Comparison of ENCODE assay signal across 3 fruit fly cellular contexts in genomic region chr3R:14886011-14886534, dm6.
TF ChIP-seq lines count a peak whose summit lies in the region.

Rrp6 (minus strand) TSS chr3R:14886246.
CG33331 (plus strand) TSS chr3R:14886456.
CG33332 (plus strand) TSS chr3R:14886456.

TF ChIP-seq in whole organism, adult, 20 proteins besides CTCF, POLR2A, EP300 and RAD21 (continued from another document):
- peak; percentile 26 for TF ChIP-seq cic (GFP tag; optimal IDR thresholded peaks at IDR 0.05; lab: Kevin White, UChicago)
- peak; percentile 84 for TF ChIP-seq CG14711 (tag; optimal IDR thresholded peaks at IDR 0.05; lab: Kevin White, UChicago)

TF ChIP-seq in whole organism, embryonic, 481 proteins besides CTCF, POLR2A, EP300 and RAD21 (continued from another document and continues in another):
- TF ChIP-seq zfh1 (GFP tag; IDR thresholded peaks at IDR 0.05; lab: Robert Waterston, UW) (peak; percentile 47; the same call in 1 of the 3 replicates), cato (GFP tag; optimal IDR thresholded peaks at IDR 0.05; lab: Kevin White, UChicago; ENCODE audit: borderline replicate concordance) (peak; percentile 54), emc (GFP tag; optimal IDR thresholded peaks at IDR 0.05; lab: Kevin White, UChicago) (no peak), Awh (GFP tag; IDR thresholded peaks at IDR 0.05; lab: Robert Waterston, UW) (no peak), CG6813 (GFP tag; optimal IDR thresholded peaks at IDR 0.05; lab: Kevin White, UChicago) (no peak), Dll (GFP tag; IDR thresholded peaks at IDR 0.05; lab: Robert Waterston, UW; ENCODE audit: partially characterized antibody) (0 out of 4 replicates have a peak, but pooled peaks have one; percentile 56), wdn (GFP tag; IDR thresholded peaks at IDR 0.05; lab: Robert Waterston, UW) (no peak), mld (GFP tag; IDR thresholded peaks at IDR 0.05; lab: Robert Waterston, UW; ENCODE audit: partially characterized antibody) (no peak), HLH4C (GFP tag; IDR thresholded peaks at IDR 0.05; lab: Robert Waterston, UW; ENCODE audit: partially characterized antibody) (peak; percentile 31; the same call in 2 of the 3 replicates), zfh2 (GFP tag; optimal IDR thresholded peaks at IDR 0.05; lab: Kevin White, UChicago) (peak; percentile 76), CG4617 (GFP tag; optimal IDR thresholded peaks at IDR 0.05; lab: Kevin White, UChicago; ENCODE audit: borderline replicate concordance) (peak; percentile 63), CG10959 (GFP tag; IDR thresholded peaks at IDR 0.05; lab: Robert Waterston, UW) (no peak), CG15073 (GFP tag; optimal IDR thresholded peaks at IDR 0.05; lab: Kevin White, UChicago) (no peak), H15 (GFP tag; IDR thresholded peaks at IDR 0.05; lab: Robert Waterston, UW) (peak; percentile 5; the same call in 1 of the 3 replicates), CG6654 (GFP tag; optimal IDR thresholded peaks at IDR 0.05; lab: Kevin White, UChicago) (no peak), tx (GFP tag; optimal IDR thresholded peaks at IDR 0.05; lab: Kevin White, UChicago) (peak; percentile 64), CrebB (tag; optimal IDR thresholded peaks at IDR 0.05; lab: Kevin White, UChicago) (no peak), Stat92E (GFP tag; optimal IDR thresholded peaks at IDR 0.05; lab: Kevin White, UChicago) (no peak), Vsx1 (GFP tag; optimal IDR thresholded peaks at IDR 0.05; lab: Kevin White, UChicago) (no peak), Abd-B (GFP tag; optimal IDR thresholded peaks at IDR 0.05; lab: Kevin White, UChicago) (no peak), CG30431 (GFP tag; optimal IDR thresholded peaks at IDR 0.05; lab: Kevin White, UChicago) (no peak), D19A (tag; optimal IDR thresholded peaks at IDR 0.05; lab: Kevin White, UChicago) (peak; percentile 64), klu (GFP tag; IDR thresholded peaks at IDR 0.05; lab: Robert Waterston, UW) (no peak; the same call in 1 of the 2 replicates), lmd (GFP tag; IDR thresholded peaks at IDR 0.05; lab: Robert Waterston, UW) (peak; percentile 56; the same call in 1 of the 2 replicates), CG10543 (GFP tag; optimal IDR thresholded peaks at IDR 0.05; lab: Kevin White, UChicago) (no peak), dati (GFP tag; IDR thresholded peaks at IDR 0.05; lab: Robert Waterston, UW) (no peak), bowl (GFP tag; IDR thresholded peaks at IDR 0.05; lab: Robert Waterston, UW) (no peak), Dbx (GFP tag; IDR thresholded peaks at IDR 0.05; lab: Robert Waterston, UW) (peak; percentile 68), bigmax (GFP tag; optimal IDR thresholded peaks at IDR 0.05; lab: Kevin White, UChicago) (no peak), CG13296 (GFP tag; optimal IDR thresholded peaks at IDR 0.05; lab: Kevin White, UChicago) (peak; percentile 67), crp (GFP tag; optimal IDR thresholded peaks at IDR 0.05; lab: Kevin White, UChicago) (peak; percentile 45 to 92), chif (GFP tag; optimal IDR thresholded peaks at IDR 0.05; lab: Kevin White, UChicago) (peak; percentile 33 to 54), Doc3 (GFP tag; IDR thresholded peaks at IDR 0.05; lab: Robert Waterston, UW; ENCODE audit: partially characterized antibody) (peak; percentile 41; the same call in 1 of the 3 replicates), ind (GFP tag; optimal IDR thresholded peaks at IDR 0.05; lab: Kevin White, UChicago) (peak; percentile 83), CG2712 (tag; optimal IDR thresholded peaks at IDR 0.05; lab: Kevin White, UChicago) (peak; percentile 78), Doc2 (GFP tag; IDR thresholded peaks at IDR 0.05; lab: Robert Waterston, UW) (no peak), lola (GFP tag; optimal IDR thresholded peaks at IDR 0.05; lab: Kevin White, UChicago) (peak in 1 of 3 experiments; percentile 69), CG8478 (optimal IDR thresholded peaks at IDR 0.05; lab: Kevin White, UChicago) (no peak), CG8765 (GFP tag; IDR thresholded peaks at IDR 0.05; lab: Robert Waterston, UW) (no peak), CG6272 (GFP tag; IDR thresholded peaks at IDR 0.05; lab: Robert Waterston, UW) (peak; percentile 66), CG9797 (GFP tag; optimal IDR thresholded peaks at IDR 0.05; lab: Kevin White, UChicago) (peak; percentile 3), CG11456 (GFP tag; IDR thresholded peaks at IDR 0.05; lab: Robert Waterston, UW) (peak; percentile 61; the same call in 2 of the 3 replicates), tgo (GFP tag; IDR thresholded peaks at IDR 0.05; lab: Robert Waterston, UW) (peak; percentile 42; the same call in 2 of the 3 replicates), CG17385 (GFP tag; optimal IDR thresholded peaks at IDR 0.05; lab: Kevin White, UChicago) (peak; percentile 98), Bdp1 (GFP tag; optimal IDR thresholded peaks at IDR 0.05; lab: Kevin White, UChicago) (peak; percentile 44), odd (GFP tag; optimal IDR thresholded peaks at IDR 0.05; lab: Kevin White, UChicago) (no peak), yki (optimal IDR thresholded peaks at IDR 0.05; lab: Kevin White, UChicago) (no peak), YL-1 (GFP tag; optimal IDR thresholded peaks at IDR 0.05; lab: Kevin White, UChicago) (peak; percentile 79), CG17186 (GFP tag; optimal IDR thresholded peaks at IDR 0.05; lab: Kevin White, UChicago) (peak; percentile 54), Elba2 (GFP tag; optimal IDR thresholded peaks at IDR 0.05; lab: Kevin White, UChicago) (no peak), HLHmδ (GFP tag; optimal IDR thresholded peaks at IDR 0.05; lab: Kevin White, UChicago) (no peak), pho (GFP tag; optimal IDR thresholded peaks at IDR 0.05; lab: Kevin White, UChicago) (peak; percentile 36), CG14050 (GFP tag; IDR thresholded peaks at IDR 0.05; lab: Robert Waterston, UW) (0 out of 3 replicates have a peak, but pooled peaks have one; percentile 15), CG13894 (tag; optimal IDR thresholded peaks at IDR 0.05; lab: Kevin White, UChicago) (peak; percentile 66), CG14667 (GFP tag; IDR thresholded peaks at IDR 0.05; lab: Robert Waterston, UW) (peak; percentile 40; the same call in 1 of the 2 replicates), CG18011 (GFP tag; optimal IDR thresholded peaks at IDR 0.05; lab: Kevin White, UChicago) (peak; percentile 58), D19B (GFP tag; optimal IDR thresholded peaks at IDR 0.05; lab: Kevin White, UChicago) (peak; percentile 31), tup (GFP tag; optimal IDR thresholded peaks at IDR 0.05; lab: Kevin White, UChicago) (peak; percentile 40), luna (GFP tag; optimal IDR thresholded peaks at IDR 0.05; lab: Kevin White, UChicago) (peak; percentile 32), vnd (GFP tag; IDR thresholded peaks at IDR 0.05; lab: Robert Waterston, UW; ENCODE audit: partially characterized antibody) (0 out of 3 replicates have a peak, but pooled peaks have one; percentile 18), ase (GFP tag; IDR thresholded peaks at IDR 0.05; lab: Robert Waterston, UW) (no peak)

TF ChIP-seq in whole organism, prepupa, 60 proteins besides CTCF, POLR2A, EP300 and RAD21 (continued from another document):
- TF ChIP-seq Hr39 (GFP tag; optimal IDR thresholded peaks at IDR 0.05; lab: Kevin White, UChicago): no peak
- peak; percentile 40 for TF ChIP-seq CG11902 (GFP tag; optimal IDR thresholded peaks at IDR 0.05; lab: Kevin White, UChicago)
- TF ChIP-seq CG6276 (GFP tag; optimal IDR thresholded peaks at IDR 0.05; lab: Kevin White, UChicago): no peak
- no peak for TF ChIP-seq pdm3 (GFP tag; optimal IDR thresholded peaks at IDR 0.05; lab: Kevin White, UChicago)
- peak; percentile 65; the same call in 2 of the 3 replicates for TF ChIP-seq CG8119 (GFP tag; IDR thresholded peaks at IDR 0.05; lab: Robert Waterston, UW)
- peak; percentile 69 for TF ChIP-seq Sox14 (GFP tag; optimal IDR thresholded peaks at IDR 0.05; lab: Kevin White, UChicago)
- TF ChIP-seq acj6 (GFP tag; optimal IDR thresholded peaks at IDR 0.05; lab: Kevin White, UChicago): peak; percentile 73
- TF ChIP-seq salr (GFP tag; optimal IDR thresholded peaks at IDR 0.05; lab: Kevin White, UChicago): peak in 1 of 2 experiments; percentile 6
- peak; percentile 61 for TF ChIP-seq Ets96B (tag; optimal IDR thresholded peaks at IDR 0.05; lab: Kevin White, UChicago)
- TF ChIP-seq Sox15 (GFP tag; optimal IDR thresholded peaks at IDR 0.05; lab: Kevin White, UChicago): peak; percentile 27
- no peak for TF ChIP-seq CG8632 (GFP tag; optimal IDR thresholded peaks at IDR 0.05; lab: Kevin White, UChicago)
- TF ChIP-seq Blimp-1 (GFP tag; optimal IDR thresholded peaks at IDR 0.05; lab: Kevin White, UChicago): no peak
- TF ChIP-seq Smox (GFP tag; optimal IDR thresholded peaks at IDR 0.05; lab: Kevin White, UChicago): no peak
- TF ChIP-seq CG7368 (GFP tag; optimal IDR thresholded peaks at IDR 0.05; lab: Kevin White, UChicago): no peak
- peak; percentile 65 for TF ChIP-seq lz (GFP tag; optimal IDR thresholded peaks at IDR 0.05; lab: Kevin White, UChicago)
- TF ChIP-seq CG31627 (GFP tag; optimal IDR thresholded peaks at IDR 0.05; lab: Kevin White, UChicago): peak; percentile 76
- peak; percentile 64 for TF ChIP-seq cyc (GFP tag; optimal IDR thresholded peaks at IDR 0.05; lab: Kevin White, UChicago)
- no peak for TF ChIP-seq net (GFP tag; optimal IDR thresholded peaks at IDR 0.05; lab: Kevin White, UChicago)
- no peak for TF ChIP-seq Hr38 (GFP tag; optimal IDR thresholded peaks at IDR 0.05; lab: Kevin White, UChicago)
- TF ChIP-seq CG1621 (tag; optimal IDR thresholded peaks at IDR 0.05; lab: Kevin White, UChicago): no peak
- TF ChIP-seq CG10631 (GFP tag; optimal IDR thresholded peaks at IDR 0.05; lab: Kevin White, UChicago): no peak
- no peak for TF ChIP-seq dac (GFP tag; optimal IDR thresholded peaks at IDR 0.05; lab: Kevin White, UChicago)
- TF ChIP-seq CG6163 (GFP tag; IDR thresholded peaks at IDR 0.05; lab: Robert Waterston, UW): peak; percentile 47; the same call in 1 of the 3 replicates
- TF ChIP-seq ss (GFP tag; optimal IDR thresholded peaks at IDR 0.05; lab: Kevin White, UChicago): no peak
- TF ChIP-seq svp (GFP tag; lab: Kevin White, UChicago): no peak
- TF ChIP-seq spab (GFP tag; optimal IDR thresholded peaks at IDR 0.05; lab: Kevin White, UChicago): no peak
- TF ChIP-seq CG8319 (GFP tag; optimal IDR thresholded peaks at IDR 0.05; lab: Kevin White, UChicago): peak; percentile 54
- no peak for TF ChIP-seq Eip75B (GFP tag; optimal IDR thresholded peaks at IDR 0.05; lab: Kevin White, UChicago)
- TF ChIP-seq fd59A (GFP tag; optimal IDR thresholded peaks at IDR 0.05; lab: Kevin White, UChicago): no peak
- TF ChIP-seq topi (GFP tag; optimal IDR thresholded peaks at IDR 0.05; lab: Kevin White, UChicago): no peak
- no peak for TF ChIP-seq Hr4 (GFP tag; optimal IDR thresholded peaks at IDR 0.05; lab: Kevin White, UChicago)
- peak; percentile 69 for TF ChIP-seq CG3032 (tag; optimal IDR thresholded peaks at IDR 0.05; lab: Kevin White, UChicago)
- TF ChIP-seq Lpt (GFP tag; optimal IDR thresholded peaks at IDR 0.05; lab: Kevin White, UChicago): no peak
- peak; percentile 41 for TF ChIP-seq Gug (GFP tag; IDR thresholded peaks at IDR 0.05; lab: Robert Waterston, UW)
- no peak for TF ChIP-seq CG6808 (GFP tag; optimal IDR thresholded peaks at IDR 0.05; lab: Kevin White, UChicago)
- no peak for TF ChIP-seq Met (GFP tag; optimal IDR thresholded peaks at IDR 0.05; lab: Kevin White, UChicago)
- peak; percentile 66 for TF ChIP-seq CG15336 (GFP tag; IDR thresholded peaks at IDR 0.05; lab: Robert Waterston, UW)
- TF ChIP-seq Ets21C (GFP tag; optimal IDR thresholded peaks at IDR 0.05; lab: Kevin White, UChicago): no peak
- TF ChIP-seq esn (GFP tag; optimal IDR thresholded peaks at IDR 0.05; lab: Kevin White, UChicago): peak; percentile 75
- TF ChIP-seq fkh (GFP tag; optimal IDR thresholded peaks at IDR 0.05; lab: Kevin White, UChicago): no peak
